Worm (Caenorhabditis elegans) whole organism, L3 larva: ENCODE data around the gene acl-2.

ENCODE experiments used
- R02D3.7 ChIP-seq: fragments of 150-350 bp; optimal IDR thresholded peaks from 2 replicates; lab custom pipeline; 2014; ENCODE audit warnings: missing biosample characterization, missing genetic modification characterization
- ZK546.5 ChIP-seq: sonication (generic microtip); optimal IDR thresholded peaks from 2 replicates; lab custom pipeline; 2017; ENCODE audit warnings: missing biosample characterization, missing genetic modification characterization
- aly-2 ChIP-seq: fragments of 150-350 bp; optimal IDR thresholded peaks from 2 replicates; lab custom pipeline; 2014; ENCODE audit warnings: missing biosample characterization, missing genetic modification characterization
- ama-1 ChIP-seq: fragments of 150-350 bp; optimal IDR thresholded peaks from 2 replicates; lab custom pipeline; 2018
- ceh-28 ChIP-seq: fragments of 150-350 bp; optimal IDR thresholded peaks from 2 replicates; lab custom pipeline; 2014; ENCODE audit warnings: missing biosample characterization, missing genetic modification reagents, missing genetic modification characterization
- ceh-82 ChIP-seq: fragments of 150-350 bp; optimal IDR thresholded peaks from 2 replicates; lab custom pipeline; 2014; ENCODE audit warnings: missing biosample characterization, missing genetic modification characterization
- ceh-9 ChIP-seq: sonication (generic microtip); optimal IDR thresholded peaks from 2 replicates; lab custom pipeline; 2018; ENCODE audit warnings: missing biosample characterization, missing genetic modification characterization
- daf-12 ChIP-seq: fragments of 150-350 bp; optimal IDR thresholded peaks from 2 replicates; lab custom pipeline; 2014; ENCODE audit warnings: missing biosample characterization, missing genetic modification reagents, missing genetic modification characterization
- egl-27 ChIP-seq: sonication (generic microtip); optimal IDR thresholded peaks from 4 replicates; lab custom pipeline; 2017; ENCODE audit warnings: missing biosample characterization, missing genetic modification reagents, missing genetic modification characterization
- egl-5 ChIP-seq: fragments of 150-350 bp; optimal IDR thresholded peaks from 2 replicates; lab custom pipeline; 2017; ENCODE audit warnings: missing biosample characterization, missing genetic modification reagents, missing genetic modification characterization, inconsistent platforms
- elt-1 ChIP-seq: fragments of 150-350 bp; optimal IDR thresholded peaks from 2 replicates; lab custom pipeline; 2014; ENCODE audit warnings: missing biosample characterization, missing genetic modification characterization
- elt-2 ChIP-seq: sonication (generic microtip); optimal IDR thresholded peaks from 2 replicates; lab custom pipeline; 2016; ENCODE audit warnings: missing genetic modification reagents, mild to moderate bottlenecking, missing genetic modification characterization, missing compliant biosample characterization
- elt-3 ChIP-seq, 3 experiments: fragments of 150-350 bp in 1 of 3; sonication (generic microtip) in 2 of 3; optimal IDR thresholded peaks; 2 replicates in 2 of 3; 4 replicates in 1 of 3; lab custom pipeline; 2014 to 2017; ENCODE audit warnings: missing biosample characterization in 3 of 3, missing genetic modification characterization in 3 of 3
- eor-1 ChIP-seq, 2 experiments: fragments of 150-350 bp; optimal IDR thresholded peaks; 2 replicates each; lab custom pipeline; 2014 to 2018; ENCODE audit warnings: missing biosample characterization in 2 of 2, missing genetic modification characterization in 2 of 2
- fkh-10 ChIP-seq: sonication (generic microtip); optimal IDR thresholded peaks from 2 replicates; lab custom pipeline; 2017; ENCODE audit warnings: missing biosample characterization, missing genetic modification reagents, missing genetic modification characterization
- fkh-2 ChIP-seq: fragments of 150-350 bp; optimal IDR thresholded peaks from 2 replicates; lab custom pipeline; 2014; ENCODE audit warnings: missing biosample characterization, missing genetic modification reagents, missing genetic modification characterization
- fos-1 ChIP-seq: fragments of 150-350 bp; optimal IDR thresholded peaks from 2 replicates; lab custom pipeline; 2014; ENCODE audit warnings: missing biosample characterization, missing genetic modification characterization
- hmg-11 ChIP-seq: sonication (generic microtip); optimal IDR thresholded peaks from 2 replicates; lab custom pipeline; 2016; ENCODE audit warnings: missing genetic modification characterization, missing compliant biosample characterization
- jun-1 ChIP-seq: fragments of 150-350 bp; optimal IDR thresholded peaks from 2 replicates; lab custom pipeline; 2014; ENCODE audit warnings: missing biosample characterization, missing genetic modification reagents, missing genetic modification characterization
- lin-15B ChIP-seq: fragments of 150-350 bp; optimal IDR thresholded peaks from 2 replicates; lab custom pipeline; 2014; ENCODE audit warnings: missing biosample characterization, missing genetic modification characterization
- lin-39 ChIP-seq: fragments of 150-350 bp; optimal IDR thresholded peaks from 2 replicates; lab custom pipeline; 2018; ENCODE audit warnings: missing biosample characterization, missing genetic modification reagents, missing genetic modification characterization
- lsy-12 ChIP-seq: sonication (generic microtip); optimal IDR thresholded peaks from 2 replicates; lab custom pipeline; 2016; ENCODE audit warnings: mild to moderate bottlenecking, missing genetic modification characterization, missing compliant biosample characterization
- mdl-1 ChIP-seq: fragments of 150-350 bp; optimal IDR thresholded peaks from 2 replicates; lab custom pipeline; 2014; ENCODE audit warnings: missing biosample characterization, missing genetic modification characterization
- mml-1 ChIP-seq: fragments of 150-350 bp; sonication (generic microtip); optimal IDR thresholded peaks from 3 replicates; lab custom pipeline; 2014; ENCODE audit warnings: missing biosample characterization, missing genetic modification characterization
- nfya-1 ChIP-seq: sonication (generic microtip); optimal IDR thresholded peaks from 2 replicates; lab custom pipeline; 2017; ENCODE audit warnings: missing genetic modification characterization, mild to moderate bottlenecking, missing compliant biosample characterization, antibody characterized with exemption, moderate library complexity; ENCODE audit not compliant: insufficient read depth
- nhr-11 ChIP-seq: fragments of 150-350 bp; optimal IDR thresholded peaks from 2 replicates; lab custom pipeline; 2014; ENCODE audit warnings: missing biosample characterization, missing genetic modification characterization
- nhr-12 ChIP-seq: fragments of 150-350 bp; optimal IDR thresholded peaks from 2 replicates; lab custom pipeline; 2014; ENCODE audit warnings: missing biosample characterization, missing genetic modification characterization
- nhr-23 ChIP-seq: fragments of 150-350 bp; optimal IDR thresholded peaks from 2 replicates; lab custom pipeline; 2014; ENCODE audit warnings: missing biosample characterization, missing genetic modification reagents, missing genetic modification characterization
- nhr-237 ChIP-seq: fragments of 150-350 bp; optimal IDR thresholded peaks from 2 replicates; lab custom pipeline; 2014; ENCODE audit warnings: missing biosample characterization, missing genetic modification characterization
- nhr-25 ChIP-seq: sonication (generic microtip); optimal IDR thresholded peaks from 2 replicates; lab custom pipeline; 2017; ENCODE audit warnings: missing biosample characterization, missing genetic modification characterization
- nhr-28 ChIP-seq: fragments of 150-350 bp; optimal IDR thresholded peaks from 2 replicates; lab custom pipeline; 2014; ENCODE audit warnings: missing biosample characterization, missing genetic modification characterization
- nhr-43 ChIP-seq: sonication (generic microtip); optimal IDR thresholded peaks from 2 replicates; lab custom pipeline; 2016; ENCODE audit warnings: mild to moderate bottlenecking, missing genetic modification characterization, missing compliant biosample characterization; ENCODE audit not compliant: poor library complexity, severe bottlenecking
- nhr-67 ChIP-seq: fragments of 150-350 bp; optimal IDR thresholded peaks from 2 replicates; lab custom pipeline; 2014; ENCODE audit warnings: missing biosample characterization, missing genetic modification characterization
- nhr-76 ChIP-seq: fragments of 150-350 bp; sonication (generic microtip); optimal IDR thresholded peaks from 5 replicates; lab custom pipeline; 2014; ENCODE audit warnings: missing biosample characterization, missing genetic modification characterization
- nhr-77 ChIP-seq: fragments of 150-350 bp; optimal IDR thresholded peaks from 2 replicates; lab custom pipeline; 2014; ENCODE audit warnings: missing biosample characterization, missing genetic modification characterization
- pha-4 ChIP-seq: fragments of 150-350 bp; optimal IDR thresholded peaks from 2 replicates; lab custom pipeline; 2014; ENCODE audit warnings: missing biosample characterization, missing genetic modification reagents, missing genetic modification characterization
- pqm-1 ChIP-seq: fragments of 150-350 bp; optimal IDR thresholded peaks from 2 replicates; lab custom pipeline; 2017; ENCODE audit warnings: missing biosample characterization, missing genetic modification characterization, inconsistent platforms
- sea-2 ChIP-seq: fragments of 150-350 bp; sonication (generic microtip); optimal IDR thresholded peaks from 4 replicates; lab custom pipeline; 2014; ENCODE audit warnings: missing biosample characterization, missing genetic modification reagents, missing genetic modification characterization
- skn-1 ChIP-seq: fragments of 150-350 bp; optimal IDR thresholded peaks from 2 replicates; lab custom pipeline; 2014; ENCODE audit warnings: missing biosample characterization, missing genetic modification characterization
- snpc-4 ChIP-seq: fragments of 150-350 bp; optimal IDR thresholded peaks from 2 replicates; lab custom pipeline; 2014; ENCODE audit warnings: missing biosample characterization, missing genetic modification characterization
- tbx-2 ChIP-seq: sonication (generic microtip); optimal IDR thresholded peaks from 2 replicates; lab custom pipeline; 2016; ENCODE audit warnings: mild to moderate bottlenecking, missing genetic modification characterization, missing compliant biosample characterization
- unc-62 ChIP-seq: fragments of 150-350 bp; sonication (generic microtip); optimal IDR thresholded peaks from 4 replicates; lab custom pipeline; 2014; ENCODE audit warnings: missing biosample characterization, missing genetic modification reagents, missing genetic modification characterization
- zag-1 ChIP-seq: fragments of 150-350 bp; optimal IDR thresholded peaks from 2 replicates; lab custom pipeline; 2014; ENCODE audit warnings: missing biosample characterization, missing genetic modification characterization
- ztf-11 ChIP-seq: fragments of 150-350 bp; optimal IDR thresholded peaks from 2 replicates; lab custom pipeline; 2014; ENCODE audit warnings: missing biosample characterization, missing genetic modification characterization
- ztf-4 ChIP-seq: fragments of 150-350 bp; optimal IDR thresholded peaks from 2 replicates; lab custom pipeline; 2014; ENCODE audit warnings: missing biosample characterization, missing genetic modification characterization

Gene acl-2

DNA sequence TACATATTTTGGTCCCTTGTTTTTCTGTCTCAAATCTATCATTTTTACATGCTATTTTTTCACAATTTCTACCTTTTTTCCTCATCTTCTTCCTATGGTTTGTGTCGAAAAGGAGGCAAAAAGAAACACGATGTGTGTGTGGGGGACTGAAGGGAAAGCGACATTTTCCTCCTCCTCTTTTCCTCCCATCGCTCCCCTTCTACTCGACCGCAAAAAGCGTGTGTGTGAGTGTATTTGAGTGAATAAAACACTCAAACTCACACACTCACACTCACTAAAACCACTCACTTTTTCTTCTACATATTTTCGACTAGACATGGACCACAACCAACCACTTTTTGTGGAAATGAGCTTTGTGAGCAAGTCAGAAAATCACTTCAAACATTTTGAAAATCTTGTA lies 10.6 kb upstream of the acl-2 start:
- TF ChIP-seq nfya-1 (tag; lab: Kevin White, UChicago) (peak; percentile 53), snpc-4 (peak; percentile 30), hmg-11 (tag; lab: Kevin White, UChicago) (peak; percentile 45), elt-2 (tag; lab: Kevin White, UChicago) (peak; percentile 24), egl-27 (tag; lab: Kevin White, UChicago) (no peak), ceh-9 (no peak)

DNA sequence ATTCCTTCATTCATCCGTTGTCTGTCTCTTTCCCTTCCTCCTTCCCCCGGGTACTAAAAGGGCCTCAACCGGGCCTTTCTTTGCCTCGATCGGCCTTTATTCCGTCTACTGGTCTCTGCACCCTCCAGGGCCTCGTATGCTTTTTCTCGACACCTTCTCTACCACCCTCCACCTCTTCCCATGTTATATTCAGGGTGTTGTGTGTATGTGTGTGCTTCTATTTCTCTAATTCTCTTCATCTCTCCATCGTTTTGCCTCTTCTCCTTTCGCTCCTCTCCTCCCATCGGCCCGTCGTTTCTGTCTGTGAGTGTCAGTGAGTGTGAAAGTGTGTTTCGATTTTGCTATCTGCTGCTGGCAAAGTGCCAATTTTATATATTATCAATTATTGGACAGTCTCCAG lies 8.9 kb upstream of the acl-2 start:
- TF ChIP-seq mml-1 (tag; lab: Kevin White, UChicago) (no peak), fkh-10 (GFP tag; lab: Kevin White, UChicago) (no peak), lin-39 (tag; lab: Kevin White, UChicago) (peak; percentile 46), fos-1 (tag; lab: Kevin White, UChicago) (no peak), eor-1 (tag; optimal IDR thresholded peaks at IDR 0.05; lab: Kevin White, UChicago) (no peak), elt-3 (tag; optimal IDR thresholded peaks at IDR 0.05; lab: Kevin White, UChicago) (no peak), aly-2 (tag; lab: Kevin White, UChicago) (no peak), egl-27 (tag; lab: Kevin White, UChicago) (no peak), nhr-23 (tag; lab: Kevin White, UChicago) (peak; percentile 67), sea-2 (GFP tag; lab: Kevin White, UChicago) (no peak), nhr-43 (tag; lab: Kevin White, UChicago) (peak; percentile 32), ceh-28 (tag; lab: Kevin White, UChicago) (no peak), R02D3.7 (no peak), nhr-11 (tag; lab: Kevin White, UChicago) (no peak), egl-5 (tag; lab: Kevin White, UChicago) (no peak), nhr-237 (no peak), daf-12 (tag; lab: Kevin White, UChicago) (no peak), lsy-12 (peak; percentile 43), jun-1 (peak; percentile 65), zag-1 (no peak), elt-1 (tag; lab: Kevin White, UChicago) (no peak), ztf-4 (tag; lab: Kevin White, UChicago) (no peak), ceh-82 (tag; lab: Kevin White, UChicago) (no peak), pqm-1 (tag; lab: Kevin White, UChicago) (peak; percentile 83), nhr-25 (peak; percentile 78), unc-62 (GFP tag; lab: Kevin White, UChicago) (peak; percentile 23), nhr-28 (no peak), ama-1 (no peak), ceh-9 (no peak), nhr-12 (tag; lab: Kevin White, UChicago) (no peak), snpc-4 (peak; percentile 59), ztf-11 (tag; lab: Kevin White, UChicago) (no peak), elt-2 (tag; lab: Kevin White, UChicago) (peak; percentile 89), nfya-1 (tag; lab: Kevin White, UChicago) (peak; percentile 87), nhr-77 (tag; lab: Kevin White, UChicago) (no peak), pha-4 (tag; lab: Kevin White, UChicago) (peak; percentile 93), nhr-67 (no peak), ZK546.5 (tag; lab: Kevin White, UChicago) (no peak), skn-1 (tag; lab: Kevin White, UChicago) (peak; percentile 58), tbx-2 (peak; percentile 6), lin-15B (peak; percentile 36), mdl-1 (tag; lab: Kevin White, UChicago) (peak; percentile 2), nhr-76 (no peak), hmg-11 (tag; lab: Kevin White, UChicago) (peak; percentile 76), fkh-2 (tag; lab: Kevin White, UChicago) (no peak)
- TF ChIP-seq, all 47 proteins: peak for 17
